Worm (Caenorhabditis elegans): Measurements from ENCODE around the gene adk-1.
"Not testable (repeated sequence)": the region's sequence is repeated elsewhere in the genome, so short reads cannot be mapped to it uniquely, and the experiment has no call there.

DNA sequence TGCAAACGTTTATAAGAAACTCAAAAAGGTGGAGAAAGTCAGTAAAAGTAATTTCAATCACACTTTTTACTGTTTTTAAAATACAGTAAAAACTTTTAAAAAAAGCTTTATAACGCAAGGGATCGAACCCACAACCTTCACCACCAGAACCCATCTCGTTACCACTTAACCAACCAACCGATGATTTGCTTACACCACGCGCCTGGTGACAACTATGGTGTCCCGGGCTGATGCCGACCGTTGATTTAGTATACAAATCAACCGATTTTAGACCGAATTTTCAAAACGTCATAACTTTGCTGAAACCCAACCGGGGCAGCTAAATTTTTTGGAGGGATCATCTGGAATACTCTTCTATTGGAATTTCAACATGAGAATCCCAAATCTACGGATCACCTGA lies 13.8 kb downstream of the adk-1 start:
- TF ChIP-seq nhr-237 (tag; optimal IDR thresholded peaks at IDR 0.05); ZK546.5 (tag; optimal IDR thresholded peaks at IDR 0.05); set-16 (GFP tag; IDR thresholded peaks at IDR 0.05); unc-62 (GFP tag; optimal IDR thresholded peaks at IDR 0.05 in 1 of 2); unc-62 (tag; optimal IDR thresholded peaks at IDR 0.05); nhr-11 (tag; optimal IDR thresholded peaks at IDR 0.05): not testable (repeated sequence)
